Worm (Caenorhabditis elegans): ENCODE data around the gene R07B1.7.

Gene R07B1.7

ce11 chrX:9866355-9866754, 2.6 kb upstream of the R07B1.7 start, which contains the start of gene R07B1.6:
R07B1.6 (plus strand) TSS chrX:9866655.
- TF ChIP-seq F57C9.4 (tag; optimal IDR thresholded peaks at IDR 0.05), result no peak
- TF ChIP-seq F22D6.2 (tag; optimal IDR thresholded peaks at IDR 0.05), result no peak
- TF ChIP-seq unc-130 (GFP tag; optimal IDR thresholded peaks at IDR 0.05), result no peak
- TF ChIP-seq C17E4.6 (GFP tag; IDR thresholded peaks at IDR 0.05), result no peak
- no peak for TF ChIP-seq egrh-3 (GFP tag; IDR thresholded peaks at IDR 0.05)
- no peak for TF ChIP-seq ztf-26 (tag; optimal IDR thresholded peaks at IDR 0.05)
- TF ChIP-seq rcor-1 (GFP tag; IDR thresholded peaks at IDR 0.05), result no peak
- no peak for TF ChIP-seq lin-54 (GFP tag; optimal IDR thresholded peaks at IDR 0.05)
- no peak for TF ChIP-seq atf-7 (tag; optimal IDR thresholded peaks at IDR 0.05)
- TF ChIP-seq nhr-179 (tag; optimal IDR thresholded peaks at IDR 0.05), result no peak
- TF ChIP-seq bed-1 (GFP tag; IDR thresholded peaks at IDR 0.05), result no peak
- no peak for TF ChIP-seq K11D2.4 (GFP tag; IDR thresholded peaks at IDR 0.05)
- TF ChIP-seq Y95B8A.8 (GFP tag; IDR thresholded peaks at IDR 0.05), result no peak
- TF ChIP-seq B0261.1 (tag; optimal IDR thresholded peaks at IDR 0.05), result no peak
- no peak for TF ChIP-seq B0336.3 (GFP tag; IDR thresholded peaks at IDR 0.05)
- no peak for TF ChIP-seq F52B5.7 (tag; optimal IDR thresholded peaks at IDR 0.05)
- TF ChIP-seq ceh-100 (GFP tag; IDR thresholded peaks at IDR 0.05), result no peak

DNA sequence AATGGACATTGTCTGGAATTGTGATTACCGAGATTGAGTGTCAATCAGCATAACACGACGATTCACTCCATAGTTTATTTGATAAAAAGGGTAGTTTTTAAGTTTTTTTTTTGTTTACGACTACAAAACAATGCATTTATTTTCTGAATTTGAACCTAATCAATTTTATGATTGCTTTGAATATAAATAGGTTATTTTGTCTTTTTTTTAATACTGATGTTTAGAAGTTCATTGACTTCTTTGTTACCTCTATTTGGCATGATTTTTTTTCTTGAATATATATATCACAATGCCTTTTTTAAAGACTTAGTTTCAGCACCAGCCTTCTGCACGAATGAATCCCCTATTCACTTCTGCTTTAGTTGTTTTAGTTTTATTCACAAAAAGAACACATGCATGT, 602 bp downstream of the R07B1.7 start, which contains the start of gene R07B1.13:
Gene R07B1.13, plus strand, starts transcription at position 301 of the 400 bp plus-strand sequence.
- TF ChIP-seq rec-8 (tag; optimal IDR thresholded peaks at IDR 0.05), result no peak
- no peak for TF ChIP-seq lag-1 (GFP tag; IDR thresholded peaks at IDR 0.05)
- no peak for TF ChIP-seq lir-1 (GFP tag; conservative IDR thresholded peaks at IDR 0.05)
- no peak for TF ChIP-seq let-526 (GFP tag; IDR thresholded peaks at IDR 0.05)
- no peak for TF ChIP-seq B0261.1 (tag; optimal IDR thresholded peaks at IDR 0.05)
- TF ChIP-seq ekl-4 (GFP tag; IDR thresholded peaks at IDR 0.05), result no peak
- no peak for TF ChIP-seq snpc-1.1 (tag; optimal IDR thresholded peaks at IDR 0.05; ENCODE audit: insufficient read depth)
- TF ChIP-seq aptf-2 (GFP tag; conservative IDR thresholded peaks at IDR 0.05), result no peak
- TF ChIP-seq lin-35 (GFP tag; optimal IDR thresholded peaks at IDR 0.05), result no peak
- TF ChIP-seq nhr-80 (tag; optimal IDR thresholded peaks at IDR 0.05), result no peak
- no peak for TF ChIP-seq ceh-40 (GFP tag; IDR thresholded peaks at IDR 0.05)
- TF ChIP-seq Y67H2A.10 (GFP tag; conservative IDR thresholded peaks at IDR 0.05), result no peak
- TF ChIP-seq Y53G8AR.9 (GFP tag; conservative IDR thresholded peaks at IDR 0.05), result no peak
- no peak for TF ChIP-seq gei-17 (GFP tag; optimal IDR thresholded peaks at IDR 0.05)
- TF ChIP-seq ztf-3 (GFP tag; optimal IDR thresholded peaks at IDR 0.05), result no peak
- no peak for TF ChIP-seq pbrm-1 (GFP tag; IDR thresholded peaks at IDR 0.05)
- TF ChIP-seq K12H6.12 (tag; optimal IDR thresholded peaks at IDR 0.05), result no peak
- TF ChIP-seq lsl-1 (GFP tag; optimal IDR thresholded peaks at IDR 0.05), result no peak

DNA sequence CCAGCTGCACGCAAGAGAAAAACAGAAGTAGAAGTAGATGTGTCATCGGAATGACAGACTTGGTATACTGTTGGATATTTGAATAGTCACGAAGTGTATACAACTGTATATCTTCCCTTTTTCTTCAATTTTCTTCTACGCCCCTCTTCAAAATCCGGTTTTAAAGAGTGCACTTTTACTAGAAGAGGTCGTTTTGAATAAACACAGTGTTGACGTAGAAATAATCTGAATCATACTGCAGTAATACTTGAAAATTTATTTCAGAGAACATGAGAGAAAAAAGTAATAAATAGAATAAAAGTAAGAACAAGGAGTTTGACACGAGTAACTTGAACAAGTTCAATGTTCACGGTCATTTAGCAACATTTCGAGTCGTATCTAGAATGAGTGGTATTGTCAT, 3.6 kb downstream of the R07B1.7 start, which contains the start of gene R07B1.8:
Gene R07B1.8, minus strand, starts transcription at position 101 of the 400 bp plus-strand sequence.
- TF ChIP-seq cebp-2 (GFP tag; IDR thresholded peaks at IDR 0.05), result no peak

DNA sequence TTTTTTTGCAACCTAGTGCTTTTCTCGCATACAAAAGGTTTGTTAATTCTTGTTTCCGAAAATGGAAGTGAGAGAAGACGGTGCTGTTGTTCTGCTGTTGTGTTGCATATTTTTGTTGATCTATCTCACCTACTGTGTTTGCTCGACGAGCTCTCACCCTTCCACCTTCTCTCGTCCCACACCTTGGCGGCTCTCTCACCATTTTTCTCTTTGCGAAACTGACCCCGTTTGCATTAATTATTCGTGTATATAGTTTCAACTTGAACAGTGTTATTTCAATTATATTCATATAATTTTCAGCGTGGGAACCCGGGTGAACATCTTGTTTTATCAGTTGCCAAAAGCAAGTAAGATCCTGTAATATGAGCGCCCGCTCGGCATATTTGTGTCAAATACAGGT, 8.2 kb downstream of the R07B1.7 start, which contains the start of gene R07B1.9:
Gene R07B1.9, plus strand, starts transcription at position 301 of the 400 bp plus-strand sequence.
- no peak for TF ChIP-seq snpc-3.4 (tag; optimal IDR thresholded peaks at IDR 0.05)
- TF ChIP-seq athp-1 (tag; optimal IDR thresholded peaks at IDR 0.05), result no peak
- no peak for TF ChIP-seq madf-6 (GFP tag; IDR thresholded peaks at IDR 0.05)
- no peak for TF ChIP-seq F10E7.11 (tag; optimal IDR thresholded peaks at IDR 0.05)
- no peak for TF ChIP-seq B0035.1 (tag; optimal IDR thresholded peaks at IDR 0.05)
- no peak for TF ChIP-seq hrde-1 (tag; optimal IDR thresholded peaks at IDR 0.05; ENCODE audit: borderline replicate concordance)

Measured in whole organism, young adult.